Fruit fly (Drosophila melanogaster) whole organism, embryonic: ENCODE results near the gene Pif1B.

Source experiments
- Atf6 ChIP-seq: fragments of 200-800 bp; sonication (Bioruptor generic); IDR thresholded peaks from 2 replicates; pipeline ENCODE4 v1.3.6; 2022; ENCODE audit warnings: missing biosample characterization, missing genetic modification characterization
- BtbVII ChIP-seq: fragments of 200-800 bp; sonication (Bioruptor generic); optimal IDR thresholded peaks from 3 replicates; lab custom pipeline; 2017; ENCODE audit warnings: missing biosample characterization, mild to moderate bottlenecking, missing genetic modification characterization
- CG10209 ChIP-seq: fragments of 200-800 bp; sonication (Bioruptor generic); optimal IDR thresholded peaks from 3 replicates; lab custom pipeline; 2017; ENCODE audit warnings: missing biosample characterization, mild to moderate bottlenecking, missing genetic modification characterization, missing genetic modification reagents
- CG10565 ChIP-seq: fragments of 200-800 bp; sonication (Bioruptor generic); optimal IDR thresholded peaks from 3 replicates; lab custom pipeline; 2016; ENCODE audit warnings: missing biosample characterization, mild to moderate bottlenecking, missing genetic modification characterization
- CG11247 ChIP-seq: fragments of 200-800 bp; sonication (Bioruptor generic); IDR thresholded peaks from 2 replicates; pipeline ENCODE4 v1.3.6; 2022; ENCODE audit warnings: missing biosample characterization, missing genetic modification characterization
- CG13775 ChIP-seq: fragments of 200-800 bp; sonication (Bioruptor generic); optimal IDR thresholded peaks from 3 replicates; lab custom pipeline; 2017; ENCODE audit warnings: missing biosample characterization, mild to moderate bottlenecking, missing genetic modification characterization
- CG14050 ChIP-seq: fragments of 200-800 bp; sonication (Bioruptor generic); IDR thresholded peaks from 3 replicates; pipeline ENCODE4 v1.3.6; 2022; ENCODE audit warnings: missing biosample characterization, missing genetic modification characterization
- CG14710 ChIP-seq: fragments of 200-800 bp; sonication (Bioruptor generic); optimal IDR thresholded peaks from 3 replicates; lab custom pipeline; 2019; ENCODE audit warnings: missing biosample characterization, mild to moderate bottlenecking, missing genetic modification characterization, moderate library complexity
- CG14860 ChIP-seq: fragments of 200-800 bp; sonication (Bioruptor generic); IDR thresholded peaks from 3 replicates; pipeline ENCODE4 v1.3.6; 2022; ENCODE audit warnings: missing biosample characterization, missing genetic modification characterization; ENCODE audit not compliant: partially characterized antibody
- CG15696 ChIP-seq: fragments of 200-800 bp; sonication (Bioruptor generic); optimal IDR thresholded peaks from 2 replicates; lab custom pipeline; 2019; ENCODE audit warnings: missing biosample characterization, mild to moderate bottlenecking, missing genetic modification characterization, moderate library complexity
- CG17361 ChIP-seq: fragments of 200-800 bp; sonication (Bioruptor generic); IDR thresholded peaks from 3 replicates; pipeline ENCODE4 v1.3.6; 2022; ENCODE audit warnings: missing biosample characterization, missing genetic modification characterization
- CG18262 ChIP-seq: fragments of 200-800 bp; optimal IDR thresholded peaks from 3 replicates; lab custom pipeline; 2019; ENCODE audit warnings: missing biosample characterization, mild to moderate bottlenecking, missing genetic modification characterization, moderate library complexity
- CG2199 ChIP-seq: fragments of 200-800 bp; sonication (Bioruptor generic); IDR thresholded peaks from 3 replicates; pipeline ENCODE4 v1.3.6; 2022; ENCODE audit warnings: missing biosample characterization, missing genetic modification characterization
- CG33213 ChIP-seq: fragments of 200-800 bp; sonication (Bioruptor generic); optimal IDR thresholded peaks from 3 replicates; lab custom pipeline; 2016; ENCODE audit warnings: missing biosample characterization, missing genetic modification characterization
- CG34376 ChIP-seq: fragments of 200-800 bp; sonication (Bioruptor generic); optimal IDR thresholded peaks from 2 replicates; lab custom pipeline; 2018; ENCODE audit warnings: missing biosample characterization, mild to moderate bottlenecking, missing genetic modification characterization
- CG7963 ChIP-seq: fragments of 200-800 bp; sonication (Bioruptor generic); IDR thresholded peaks from 3 replicates; pipeline ENCODE4 v1.3.6; 2022; ENCODE audit warnings: missing biosample characterization, missing genetic modification characterization; ENCODE audit not compliant: partially characterized antibody
- CG8281 ChIP-seq: fragments of 200-800 bp; sonication (Bioruptor generic); optimal IDR thresholded peaks from 2 replicates; lab custom pipeline; 2018; ENCODE audit warnings: missing biosample characterization, mild to moderate bottlenecking, missing genetic modification characterization, moderate library complexity
- CG9609 ChIP-seq: fragments of 200-800 bp; sonication (Bioruptor generic); optimal IDR thresholded peaks from 3 replicates; lab custom pipeline; 2016; ENCODE audit warnings: missing biosample characterization, missing genetic modification characterization
- CoRest ChIP-seq: fragments of 200-800 bp; sonication (Bioruptor generic); optimal IDR thresholded peaks from 3 replicates; lab custom pipeline; 2018; ENCODE audit warnings: missing biosample characterization, mild to moderate bottlenecking, missing genetic modification characterization, moderate library complexity
- D19B ChIP-seq: fragments of 200-800 bp; sonication (Bioruptor generic); optimal IDR thresholded peaks from 2 replicates; lab custom pipeline; 2017; ENCODE audit warnings: missing biosample characterization, mild to moderate bottlenecking, missing genetic modification characterization
- Doc3 ChIP-seq: fragments of 200-800 bp; sonication (Bioruptor generic); IDR thresholded peaks from 3 replicates; pipeline ENCODE4 v1.3.6; 2022; ENCODE audit warnings: missing biosample characterization, missing genetic modification characterization; ENCODE audit not compliant: partially characterized antibody
- Drgx ChIP-seq: fragments of 200-800 bp; sonication (Bioruptor generic); IDR thresholded peaks from 2 replicates; pipeline ENCODE4 v1.3.6; 2022; ENCODE audit warnings: missing biosample characterization, missing genetic modification characterization
- ERR ChIP-seq: fragments of 200-800 bp; sonication (Bioruptor generic); optimal IDR thresholded peaks from 2 replicates; lab custom pipeline; 2016; ENCODE audit warnings: missing biosample characterization, missing genetic modification characterization
- Gsc ChIP-seq: fragments of 200-800 bp; sonication (Bioruptor generic); IDR thresholded peaks from 2 replicates; pipeline ENCODE4 v1.3.6; 2022; ENCODE audit warnings: missing biosample characterization, missing genetic modification characterization
- HLHmδ ChIP-seq: fragments of 200-800 bp; sonication (Bioruptor generic); optimal IDR thresholded peaks from 2 replicates; lab custom pipeline; 2018; ENCODE audit warnings: missing biosample characterization, mild to moderate bottlenecking, missing genetic modification characterization, moderate library complexity
- Hmx ChIP-seq: fragments of 200-800 bp; sonication (Bioruptor generic); optimal IDR thresholded peaks from 2 replicates; lab custom pipeline; 2016; ENCODE audit warnings: missing biosample characterization, missing genetic modification characterization
- Max ChIP-seq: fragments of 200-800 bp; sonication (Bioruptor generic); optimal IDR thresholded peaks from 2 replicates; lab custom pipeline; 2016; ENCODE audit warnings: missing biosample characterization, mild to moderate bottlenecking, missing genetic modification characterization
- Meics ChIP-seq: fragments of 200-800 bp; sonication (Bioruptor generic); optimal IDR thresholded peaks from 2 replicates; lab custom pipeline; 2017; ENCODE audit warnings: missing biosample characterization, mild to moderate bottlenecking, missing genetic modification characterization
- Pdp1 ChIP-seq, 2 experiments: fragments of 200-800 bp; sonication (Bioruptor generic); optimal IDR thresholded peaks; 3 replicates each; lab custom pipeline; 2016; ENCODE audit warnings: missing biosample characterization in 2 of 2, missing genetic modification characterization in 2 of 2, mild to moderate bottlenecking in 1 of 2, moderate library complexity in 1 of 2
- Rx ChIP-seq: fragments of 200-800 bp; sonication (Bioruptor generic); IDR thresholded peaks from 2 replicates; pipeline ENCODE4 v1.3.6; 2022; ENCODE audit warnings: missing biosample characterization, missing genetic modification characterization
- Six4 ChIP-seq: fragments of 200-800 bp; sonication (Bioruptor generic); optimal IDR thresholded peaks from 2 replicates; lab custom pipeline; 2016; ENCODE audit warnings: missing biosample characterization, missing genetic modification characterization
- amos ChIP-seq: fragments of 200-800 bp; sonication (Bioruptor generic); IDR thresholded peaks from 2 replicates; pipeline ENCODE4 v1.3.6; 2022; ENCODE audit warnings: missing biosample characterization, missing genetic modification characterization; ENCODE audit not compliant: partially characterized antibody
- bowl ChIP-seq: fragments of 200-800 bp; sonication (Bioruptor generic); IDR thresholded peaks from 2 replicates; pipeline ENCODE4 v1.3.6; 2022; ENCODE audit warnings: missing biosample characterization, missing genetic modification characterization
- bsh ChIP-seq, 2 experiments: fragments of 200-800 bp; sonication (Bioruptor generic); optimal IDR thresholded peaks; 2 replicates each; lab custom pipeline; 2017 to 2018; ENCODE audit warnings: mild to moderate bottlenecking in 2 of 2, missing biosample characterization in 2 of 2, missing genetic modification characterization in 2 of 2, moderate library complexity in 1 of 2
- caup ChIP-seq: fragments of 200-800 bp; sonication (Bioruptor generic); optimal IDR thresholded peaks from 3 replicates; lab custom pipeline; 2017; ENCODE audit warnings: missing biosample characterization, mild to moderate bottlenecking, missing genetic modification characterization, moderate library complexity; ENCODE audit not compliant: severe bottlenecking
- disco-r ChIP-seq: fragments of 200-800 bp; sonication (Bioruptor generic); optimal IDR thresholded peaks from 2 replicates; lab custom pipeline; 2016; ENCODE audit warnings: missing biosample characterization, missing genetic modification characterization
- dmrt11E ChIP-seq: fragments of 200-800 bp; sonication (Bioruptor generic); optimal IDR thresholded peaks from 3 replicates; lab custom pipeline; 2018; ENCODE audit warnings: missing biosample characterization, mild to moderate bottlenecking, missing genetic modification characterization, moderate library complexity
- en ChIP-seq: fragments of 200-800 bp; sonication (Bioruptor generic); optimal IDR thresholded peaks from 2 replicates; lab custom pipeline; 2016; ENCODE audit warnings: missing biosample characterization, missing genetic modification characterization
- eve ChIP-seq, 2 experiments: fragments of >200 bp; optimal IDR thresholded peaks; 2 replicates each; lab custom pipeline; 2017; ENCODE audit warnings: missing biosample characterization in 2 of 2, missing genetic modification characterization in 2 of 2
- fd3F ChIP-seq: fragments of 200-800 bp; sonication (Bioruptor generic); optimal IDR thresholded peaks from 2 replicates; lab custom pipeline; 2018; ENCODE audit warnings: missing biosample characterization, mild to moderate bottlenecking, missing genetic modification characterization, moderate library complexity
- jigr1 ChIP-seq: fragments of 200-800 bp; sonication (Bioruptor generic); IDR thresholded peaks from 3 replicates; pipeline ENCODE4 v1.3.6; 2022; ENCODE audit warnings: missing biosample characterization, missing genetic modification characterization
- klu ChIP-seq: fragments of 200-800 bp; sonication (Bioruptor generic); IDR thresholded peaks from 2 replicates; pipeline ENCODE4 v1.3.6; 2022; ENCODE audit warnings: missing biosample characterization, missing genetic modification characterization
- kni ChIP-seq: fragments of 200-800 bp; sonication (Bioruptor generic); optimal IDR thresholded peaks from 3 replicates; lab custom pipeline; 2017; ENCODE audit warnings: mild to moderate bottlenecking, missing biosample characterization, missing genetic modification reagents, missing genetic modification characterization
- pros ChIP-seq: fragments of 200-800 bp; sonication (Bioruptor generic); optimal IDR thresholded peaks from 3 replicates; lab custom pipeline; 2019; ENCODE audit warnings: missing biosample characterization, mild to moderate bottlenecking, missing genetic modification characterization, moderate library complexity
- psq ChIP-seq: fragments of 200-800 bp; sonication (Bioruptor generic); optimal IDR thresholded peaks from 2 replicates; lab custom pipeline; 2017; ENCODE audit warnings: missing biosample characterization, missing genetic modification characterization
- sens-2 ChIP-seq: fragments of 200-800 bp; sonication (Bioruptor generic); IDR thresholded peaks from 2 replicates; pipeline ENCODE4 v1.3.6; 2022; ENCODE audit warnings: missing biosample characterization, missing genetic modification characterization
- slou ChIP-seq: fragments of 200-800 bp; sonication (Bioruptor generic); optimal IDR thresholded peaks from 3 replicates; lab custom pipeline; 2016; ENCODE audit warnings: missing biosample characterization, missing genetic modification characterization
- ssp ChIP-seq: fragments of 200-800 bp; sonication (Bioruptor generic); IDR thresholded peaks from 2 replicates; pipeline ENCODE4 v1.3.6; 2022; ENCODE audit warnings: missing biosample characterization, missing genetic modification characterization
- sug ChIP-seq: fragments of 200-800 bp; optimal IDR thresholded peaks from 2 replicates; lab custom pipeline; 2019; ENCODE audit warnings: missing biosample characterization, mild to moderate bottlenecking, missing genetic modification characterization, moderate library complexity
- ttk ChIP-seq: fragments of 200-800 bp; sonication (Bioruptor generic); IDR thresholded peaks from 2 replicates; pipeline ENCODE4 v2.1.2; 2022; ENCODE audit warnings: missing biosample characterization, missing genetic modification characterization
- unc-4 ChIP-seq: fragments of 200-800 bp; sonication (Bioruptor generic); IDR thresholded peaks from 2 replicates; pipeline ENCODE4 v1.3.6; 2022; ENCODE audit warnings: missing biosample characterization, missing genetic modification characterization; ENCODE audit not compliant: partially characterized antibody

The Pif1B gene

dm6 chr3R:8784788-8785187 lies 16.2 kb downstream of the Pif1B start (continued):
- TF ChIP-seq sug (tag; lab: Kevin White, UChicago) (no peak), Rx (GFP tag; lab: Robert Waterston, UW) (peak; percentile 37; the same call in 1 of the 2 replicates), CG10565 (GFP tag; lab: Kevin White, UChicago) (no peak), Six4 (GFP tag; lab: Kevin White, UChicago) (no peak), Doc3 (no peak), CG15696 (tag; lab: Kevin White, UChicago) (no peak), ERR (no peak), Drgx (GFP tag; lab: Robert Waterston, UW) (peak; percentile 76), HLHmδ (GFP tag; lab: Kevin White, UChicago) (no peak), CG10209 (GFP tag; lab: Kevin White, UChicago) (peak; percentile 32), CG14050 (GFP tag; lab: Robert Waterston, UW) (peak; percentile 44; the same call in 1 of the 3 replicates), en (GFP tag; lab: Kevin White, UChicago) (no peak), psq (GFP tag; lab: Kevin White, UChicago) (no peak), BtbVII (GFP tag; lab: Kevin White, UChicago) (no peak), bsh (GFP tag; optimal IDR thresholded peaks at IDR 0.05; lab: Kevin White, UChicago) (no peak), CG14710 (tag; lab: Kevin White, UChicago) (no peak), klu (GFP tag; lab: Robert Waterston, UW) (no peak), sens-2 (GFP tag; lab: Robert Waterston, UW) (no peak), CG9609 (GFP tag; lab: Kevin White, UChicago) (peak; percentile 2), kni (GFP tag; lab: Kevin White, UChicago) (no peak), pros (GFP tag; lab: Kevin White, UChicago) (no peak), Pdp1 (GFP tag; optimal IDR thresholded peaks at IDR 0.05; lab: Kevin White, UChicago) (peak in 1 of 2 experiments; percentile 53), jigr1 (GFP tag; lab: Robert Waterston, UW) (no peak), CG11247 (GFP tag; lab: Robert Waterston, UW) (peak; percentile 57; the same call in 1 of the 2 replicates), Gsc (GFP tag; lab: Robert Waterston, UW) (no peak), CG17361 (GFP tag; lab: Robert Waterston, UW) (no peak), CG2199 (no peak), Meics (GFP tag; lab: Kevin White, UChicago) (no peak), eve (GFP tag; optimal IDR thresholded peaks at IDR 0.05; lab: Kevin White, UChicago) (no peak), disco-r (GFP tag; lab: Kevin White, UChicago) (no peak), CG13775 (GFP tag; lab: Kevin White, UChicago) (no peak), Hmx (GFP tag; lab: Kevin White, UChicago) (no peak), bowl (no peak), caup (GFP tag; lab: Kevin White, UChicago) (peak; percentile 37), ssp (GFP tag; lab: Robert Waterston, UW) (no peak), dmrt11E (tag; lab: Kevin White, UChicago) (no peak), unc-4 (no peak), CG33213 (GFP tag; lab: Kevin White, UChicago) (no peak), Max (no peak), slou (GFP tag; lab: Kevin White, UChicago) (no peak), CG8281 (tag; lab: Kevin White, UChicago) (no peak), amos (GFP tag; lab: Robert Waterston, UW) (no peak), CG34376 (GFP tag; lab: Kevin White, UChicago) (no peak), ttk (GFP tag; lab: Robert Waterston, UW) (peak; percentile 27; the same call in 1 of the 2 replicates), D19B (GFP tag; lab: Kevin White, UChicago) (peak; percentile 89), CG7963 (GFP tag; lab: Robert Waterston, UW) (no peak), CoRest (tag; lab: Kevin White, UChicago) (no peak), CG14860 (GFP tag; lab: Robert Waterston, UW) (no peak), CG18262 (no peak), fd3F (GFP tag; lab: Kevin White, UChicago) (no peak), Atf6 (GFP tag; lab: Robert Waterston, UW) (peak; percentile 79)
